Worm (Caenorhabditis elegans) whole organism, L4 larva: ENCODE results near the gene nspd-9.

ENCODE experiments used
- daf-16 ChIP-seq, 3 experiments: sonication (generic microtip); optimal IDR thresholded peaks; 2 replicates each; lab custom pipeline; 2016 to 2017; ENCODE audit warnings: missing genetic modification characterization in 3 of 3, missing genetic modification reagents in 3 of 3, mild to moderate bottlenecking in 2 of 3, missing compliant biosample characterization in 2 of 3, missing biosample characterization in 1 of 3, moderate library complexity in 1 of 3
- daf-19 ChIP-seq: fragments of 200-800 bp; sonication (Bioruptor generic); conservative IDR thresholded peaks from 2 replicates; pipeline ENCODE4 v1.3.6; 2022; ENCODE audit warnings: missing genetic modification characterization, missing compliant biosample characterization
- nhr-25 ChIP-seq: sonication (generic microtip); optimal IDR thresholded peaks from 2 replicates; lab custom pipeline; 2017; ENCODE audit warnings: missing genetic modification characterization, mild to moderate bottlenecking, missing compliant biosample characterization, antibody characterized with exemption, moderate library complexity, borderline replicate concordance; ENCODE audit not compliant: insufficient read depth
- nhr-28 ChIP-seq: fragments of 150-350 bp; optimal IDR thresholded peaks from 2 replicates; lab custom pipeline; 2014; ENCODE audit warnings: missing biosample characterization, missing genetic modification characterization

ce11 chrIII:4878281-4878680 lies 48.2 kb upstream of the nspd-9 start, which contains the start of the genes tost-1 and arx-6:
- no peak for TF ChIP-seq nhr-28
- no peak for TF ChIP-seq nhr-25
- TF ChIP-seq daf-16 (GFP tag; optimal IDR thresholded peaks at IDR 0.05; lab: Kevin White, UChicago) = no peak
- no peak for TF ChIP-seq daf-16 (tag; optimal IDR thresholded peaks at IDR 0.05; lab: Kevin White, UChicago)
- no peak for TF ChIP-seq daf-19
